Fruit fly (Drosophila melanogaster) whole organism, embryonic: Measurements from ENCODE around the gene CG12539.

Experiments used
- Dip3 ChIP-seq: fragments of 200-800 bp; sonication (Bioruptor generic); optimal IDR thresholded peaks from 3 replicates; lab custom pipeline; 2016; ENCODE audit warnings: missing biosample characterization, missing genetic modification characterization
- Spps ChIP-seq: fragments of 200-800 bp; sonication (Bioruptor generic); optimal IDR thresholded peaks from 2 replicates; lab custom pipeline; 2018; ENCODE audit warnings: missing biosample characterization, mild to moderate bottlenecking, missing genetic modification characterization
- Ssrp ChIP-seq: fragments of 200-800 bp; sonication (Bioruptor generic); optimal IDR thresholded peaks from 2 replicates; lab custom pipeline; 2018; ENCODE audit warnings: missing biosample characterization, mild to moderate bottlenecking, missing genetic modification characterization, moderate library complexity

- no peak for TF ChIP-seq Ssrp (tag; lab: Kevin White, UChicago)
- TF ChIP-seq Spps (tag; lab: Kevin White, UChicago), result no peak
- TF ChIP-seq Dip3 (GFP tag; lab: Kevin White, UChicago), result no peak
These were observed 26.5 kb upstream of the CG12539 start, which contains the start of gene CG9518 for dm6 chrX:14871028-14871427.
